Worm (Caenorhabditis elegans): ENCODE measurements around the gene R160.12.
"Not testable (repeated sequence)": the region's sequence is repeated elsewhere in the genome, so short reads cannot be mapped to it uniquely, and the experiment has no call there.

R160.12 gene

DNA sequence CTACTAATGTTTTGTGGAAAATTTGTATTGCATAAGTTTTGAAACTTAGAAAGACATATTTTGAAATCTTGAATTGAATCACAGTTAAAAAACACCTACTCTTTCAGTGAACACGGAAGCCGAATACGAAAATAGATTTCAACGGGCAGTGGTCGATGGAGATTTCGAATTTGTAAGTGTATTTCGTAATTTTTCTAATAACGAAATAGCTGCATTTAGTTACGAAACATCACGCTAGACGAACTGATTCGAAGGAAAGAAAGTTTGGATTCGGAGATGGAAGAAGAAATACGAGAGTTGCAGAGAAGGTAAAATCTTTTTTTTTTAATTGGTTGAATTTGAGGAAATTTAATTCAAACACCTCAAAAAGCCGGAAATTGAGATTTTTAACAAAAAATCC, 34.9 kb downstream of the R160.12 start:
- TF ChIP-seq cebp-1 (GFP tag; IDR thresholded peaks at IDR 0.05) (no peak), cebp-1 (tag; optimal IDR thresholded peaks at IDR 0.05) (peak; percentile 83), F57A8.1 (GFP tag; optimal IDR thresholded peaks at IDR 0.05) (no peak)

DNA sequence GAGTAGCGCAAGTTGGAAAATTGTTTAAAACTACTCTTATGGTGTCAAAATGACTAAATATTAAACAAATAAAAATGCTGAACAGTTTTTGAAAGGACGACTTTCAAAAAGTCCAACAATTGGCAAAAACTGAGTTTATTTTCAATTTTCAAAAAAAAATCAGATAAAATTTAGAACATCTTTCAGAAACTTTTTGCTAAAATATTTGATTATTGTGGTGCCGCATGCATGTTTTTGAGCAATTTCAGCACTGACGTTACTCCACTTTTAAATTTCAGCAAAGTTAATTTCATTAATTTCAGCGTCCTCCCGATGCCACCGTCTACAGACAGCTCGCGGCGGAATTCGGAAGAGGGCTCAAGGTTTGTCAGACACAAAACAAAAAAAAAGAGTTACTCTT, 38.3 kb downstream of the R160.12 start, which contains the start of gene cst-1:
cst-1 (plus strand) TSS at position 301 of the 400 bp plus-strand sequence.
- not testable (repeated sequence) for TF ChIP-seq aptf-3 (GFP tag; IDR thresholded peaks at IDR 0.05); hlh-12 (tag; optimal IDR thresholded peaks at IDR 0.05); rpc-1 (optimal IDR thresholded peaks at IDR 0.05); rpc-1 (tag; optimal IDR thresholded peaks at IDR 0.05)

DNA sequence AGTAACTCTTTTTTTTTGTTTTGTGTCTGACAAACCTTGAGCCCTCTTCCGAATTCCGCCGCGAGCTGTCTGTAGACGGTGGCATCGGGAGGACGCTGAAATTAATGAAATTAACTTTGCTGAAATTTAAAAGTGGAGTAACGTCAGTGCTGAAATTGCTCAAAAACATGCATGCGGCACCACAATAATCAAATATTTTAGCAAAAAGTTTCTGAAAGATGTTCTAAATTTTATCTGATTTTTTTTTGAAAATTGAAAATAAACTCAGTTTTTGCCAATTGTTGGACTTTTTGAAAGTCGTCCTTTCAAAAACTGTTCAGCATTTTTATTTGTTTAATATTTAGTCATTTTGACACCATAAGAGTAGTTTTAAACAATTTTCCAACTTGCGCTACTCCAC, 41.6 kb downstream of the R160.12 start, which contains the start of gene cst-2:
cst-2 (minus strand) TSS at position 101 of the 400 bp plus-strand sequence.
- not testable (repeated sequence) for TF ChIP-seq rpc-1 (optimal IDR thresholded peaks at IDR 0.05); rpc-1 (tag; optimal IDR thresholded peaks at IDR 0.05); ekl-4 (GFP tag; IDR thresholded peaks at IDR 0.05); ceh-58 (GFP tag; IDR thresholded peaks at IDR 0.05)

DNA sequence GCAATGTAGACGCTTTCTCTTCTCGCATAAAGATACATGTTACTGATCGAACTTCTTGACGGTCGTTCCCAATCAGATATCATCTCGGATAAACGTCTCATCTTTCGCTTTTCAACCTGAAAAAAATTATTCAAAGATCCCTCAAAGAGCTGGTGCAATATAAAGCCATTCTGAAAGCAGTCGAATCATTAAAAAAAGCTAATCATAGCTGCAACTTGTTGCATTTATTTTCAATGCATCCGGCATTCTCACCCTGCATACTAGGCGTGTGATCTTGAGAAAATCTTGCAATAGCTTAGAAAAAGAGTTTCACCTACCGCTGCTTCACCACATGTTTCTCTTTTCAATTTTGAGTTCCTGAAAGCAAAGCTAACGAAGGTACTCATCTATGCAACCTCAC, 45.3 kb downstream of the R160.12 start, which contains the start of gene C24A8.6:
C24A8.6 (minus strand) TSS at position 101 of the 400 bp plus-strand sequence.
- TF ChIP-seq F52B5.7 (tag; optimal IDR thresholded peaks at IDR 0.05); Y67H2A.10 (GFP tag; conservative IDR thresholded peaks at IDR 0.05); Y95B8A.8 (GFP tag; IDR thresholded peaks at IDR 0.05): not testable (repeated sequence)

DNA sequence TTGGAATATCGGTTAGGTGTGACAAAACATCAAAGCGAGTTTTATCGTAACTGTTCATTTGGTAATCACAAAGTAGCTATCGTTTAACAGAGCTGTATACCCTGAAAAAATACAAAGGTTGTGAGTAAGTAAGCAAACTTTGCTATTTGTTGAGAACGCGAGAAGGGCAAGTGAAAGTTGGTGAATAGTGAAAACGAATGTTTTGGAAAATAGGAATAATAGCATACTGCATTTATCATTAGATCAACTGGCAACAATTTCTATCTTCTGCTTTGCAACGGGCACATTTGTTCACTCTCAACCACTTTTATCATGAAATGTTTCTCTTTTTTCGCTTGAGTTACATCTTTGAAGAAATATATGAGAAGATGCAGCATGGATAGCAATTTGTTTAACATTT, 48.8 kb downstream of the R160.12 start, which contains the start of gene C24A8.5:
C24A8.5 (minus strand) TSS at position 101 of the 400 bp plus-strand sequence.
- TF ChIP-seq madf-6 (GFP tag; IDR thresholded peaks at IDR 0.05), result no peak
- TF ChIP-seq ama-1 (optimal IDR thresholded peaks at IDR 0.05), result no peak
- TF ChIP-seq ama-1 (GFP tag; optimal IDR thresholded peaks at IDR 0.05), result no peak
- TF ChIP-seq nhr-120 (GFP tag; IDR thresholded peaks at IDR 0.05), result no peak
- no peak for TF ChIP-seq pha-4 (tag; optimal IDR thresholded peaks at IDR 0.05)
- TF ChIP-seq snpc-1.3 (tag; optimal IDR thresholded peaks at IDR 0.05; ENCODE audit: insufficient read depth), result no peak
- no peak for TF ChIP-seq ztf-26 (tag; optimal IDR thresholded peaks at IDR 0.05)

Measured in whole organism, young adult.